Fruit fly (Drosophila melanogaster) whole organism, adult: ENCODE results near the gene CG9411.

Source experiments
- Clk ChIP-seq: fragments of 200-800 bp; sonication (Bioruptor generic); optimal IDR thresholded peaks from 2 replicates; lab custom pipeline; 2017; ENCODE audit warnings: missing biosample characterization, missing genetic modification characterization
- Hr96 ChIP-seq: fragments of 200-800 bp; sonication (Bioruptor generic); optimal IDR thresholded peaks from 2 replicates; lab custom pipeline; 2016; ENCODE audit warnings: missing biosample characterization, missing genetic modification characterization

DNA sequence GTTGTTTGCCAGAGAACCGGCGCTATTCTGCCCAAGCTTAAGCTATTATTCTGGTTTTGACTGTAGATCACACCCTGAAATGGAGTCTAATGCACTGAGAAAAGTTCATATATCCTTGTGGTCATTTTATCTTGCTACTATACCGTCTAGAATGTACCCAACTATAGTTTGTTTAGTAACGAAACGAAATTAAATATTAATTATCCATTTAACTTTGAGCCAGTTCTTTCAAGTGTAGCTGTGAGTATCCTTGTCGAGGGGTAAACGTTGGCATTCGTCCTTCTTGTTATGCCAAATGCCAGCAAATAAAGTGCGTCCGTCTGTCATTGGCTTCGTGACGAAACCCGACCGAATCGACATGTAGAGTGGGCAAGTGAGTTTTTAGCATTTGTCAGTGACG lies 33.0 kb downstream of the CG9411 start:
- TF ChIP-seq Hr96 (GFP tag; lab: Kevin White, UChicago) (no peak), Clk (no peak)
